Worm (Caenorhabditis elegans) whole organism, L1 larva: ENCODE data around the gene T16A9.5.

ENCODE experiments used
- C16A3.4 ChIP-seq: fragments of 150-350 bp; optimal IDR thresholded peaks from 2 replicates; lab custom pipeline; 2014; ENCODE audit warnings: missing biosample characterization, missing genetic modification characterization
- F16B12.6 ChIP-seq: fragments of 150-350 bp; optimal IDR thresholded peaks from 2 replicates; lab custom pipeline; 2014; ENCODE audit warnings: missing biosample characterization, missing genetic modification characterization
- aha-1 ChIP-seq: fragments of 150-350 bp; optimal IDR thresholded peaks from 2 replicates; lab custom pipeline; 2014; ENCODE audit warnings: missing biosample characterization, missing genetic modification characterization
- ceh-8 ChIP-seq: fragments of 200-800 bp; sonication (Bioruptor generic); optimal IDR thresholded peaks from 2 replicates; lab custom pipeline; 2018; ENCODE audit warnings: mild to moderate bottlenecking, missing genetic modification characterization, moderate library complexity, missing compliant biosample characterization
- ceh-82 ChIP-seq, 3 experiments: fragments of 150-350 bp in 1 of 3; sonication (generic microtip) in 2 of 3; optimal IDR thresholded peaks; 2 replicates each; lab custom pipeline; 2014 to 2017; ENCODE audit warnings: missing biosample characterization in 3 of 3, missing genetic modification characterization in 3 of 3
- ceh-88 ChIP-seq: fragments of 200-800 bp; sonication (Bioruptor generic); IDR thresholded peaks from 2 replicates; pipeline ENCODE4 v1.3.6; 2022; ENCODE audit warnings: missing genetic modification characterization, missing compliant biosample characterization
- ceh-90 ChIP-seq: sonication (generic microtip); optimal IDR thresholded peaks from 2 replicates; lab custom pipeline; 2016; ENCODE audit warnings: missing genetic modification characterization, missing compliant biosample characterization
- dpl-1 ChIP-seq, 3 experiments: fragments of 150-350 bp in 2 of 3; sonication (generic microtip) in 1 of 3; optimal IDR thresholded peaks; 2 replicates each; lab custom pipeline; 2014 to 2017; ENCODE audit warnings: missing biosample characterization in 3 of 3, missing genetic modification characterization in 3 of 3, missing genetic modification reagents in 3 of 3
- dsc-1 ChIP-seq: sonication (generic microtip); optimal IDR thresholded peaks from 2 replicates; lab custom pipeline; 2016; ENCODE audit warnings: mild to moderate bottlenecking, missing genetic modification characterization, missing compliant biosample characterization
- efl-3 ChIP-seq: fragments of 200-800 bp; sonication (Bioruptor generic); optimal IDR thresholded peaks from 2 replicates; lab custom pipeline; 2018; ENCODE audit warnings: mild to moderate bottlenecking, missing genetic modification characterization, missing compliant biosample characterization
- egl-13 ChIP-seq: sonication (generic microtip); optimal IDR thresholded peaks from 2 replicates; lab custom pipeline; 2016; ENCODE audit warnings: missing genotype, missing genetic modification reagents, missing genetic modification characterization, missing compliant biosample characterization
- egl-27 ChIP-seq, 2 experiments: fragments of 150-350 bp in 1 of 2; sonication (generic microtip); optimal IDR thresholded peaks; 3 replicates each; lab custom pipeline; 2017 to 2018; ENCODE audit warnings: missing biosample characterization in 2 of 2, missing genetic modification characterization in 2 of 2, missing genetic modification reagents in 2 of 2
- elt-2 ChIP-seq: sonication (generic microtip); optimal IDR thresholded peaks from 2 replicates; lab custom pipeline; 2016; ENCODE audit warnings: missing genetic modification characterization, mild to moderate bottlenecking, inconsistent platforms, missing compliant biosample characterization, missing genetic modification reagents
- elt-3 ChIP-seq, 6 experiments: fragments of 150-350 bp in 1 of 6; sonication (generic microtip); optimal IDR thresholded peaks; 2 replicates each; lab custom pipeline; 2017 to 2018; ENCODE audit warnings: missing biosample characterization in 6 of 6, missing genetic modification characterization in 6 of 6, inconsistent platforms in 1 of 6
- fkh-10 ChIP-seq: sonication (generic microtip); optimal IDR thresholded peaks from 2 replicates; lab custom pipeline; 2017; ENCODE audit warnings: missing biosample characterization, missing genetic modification reagents, missing genetic modification characterization
- fkh-4 ChIP-seq: sonication (generic microtip); optimal IDR thresholded peaks from 2 replicates; lab custom pipeline; 2016; ENCODE audit warnings: missing compliant biosample characterization, missing genetic modification characterization, borderline replicate concordance
- fkh-8 ChIP-seq: sonication (generic microtip); optimal IDR thresholded peaks from 2 replicates; lab custom pipeline; 2016; ENCODE audit warnings: mild to moderate bottlenecking, missing genetic modification characterization, missing compliant biosample characterization
- hlh-17 ChIP-seq: fragments of 200-800 bp; sonication (Bioruptor generic); optimal IDR thresholded peaks from 2 replicates; lab custom pipeline; 2018; ENCODE audit warnings: missing genetic modification characterization, mild to moderate bottlenecking, missing compliant biosample characterization, moderate library complexity, borderline replicate concordance
- hlh-4 ChIP-seq: sonication (generic microtip); optimal IDR thresholded peaks from 2 replicates; lab custom pipeline; 2016; ENCODE audit warnings: mild to moderate bottlenecking, missing genetic modification characterization, missing compliant biosample characterization
- isw-1 ChIP-seq: fragments of 200-800 bp; sonication (Bioruptor generic); IDR thresholded peaks from 2 replicates; pipeline ENCODE4 v1.3.6; 2022; ENCODE audit warnings: missing genetic modification characterization, missing compliant biosample characterization
- jun-1 ChIP-seq: fragments of 150-350 bp; optimal IDR thresholded peaks from 2 replicates; lab custom pipeline; 2014; ENCODE audit warnings: missing biosample characterization, missing genetic modification reagents, missing genetic modification characterization
- lin-13 ChIP-seq: fragments of 150-350 bp; optimal IDR thresholded peaks from 2 replicates; lab custom pipeline; 2014; ENCODE audit warnings: missing biosample characterization, missing genetic modification reagents, missing genetic modification characterization
- lin-14 ChIP-seq: fragments of 200-800 bp; sonication (Bioruptor generic); optimal IDR thresholded peaks from 2 replicates; lab custom pipeline; 2018; ENCODE audit warnings: mild to moderate bottlenecking, missing genetic modification characterization, moderate library complexity, missing compliant biosample characterization
- lir-3 ChIP-seq: sonication (generic microtip); optimal IDR thresholded peaks from 2 replicates; lab custom pipeline; 2016; ENCODE audit warnings: mild to moderate bottlenecking, missing genetic modification characterization, moderate library complexity, missing compliant biosample characterization; ENCODE audit not compliant: poor library complexity
- mab-9 ChIP-seq: fragments of 200-800 bp; sonication (Bioruptor generic); IDR thresholded peaks from 2 replicates; pipeline ENCODE4 v1.3.6; 2022; ENCODE audit warnings: missing genetic modification reagents, missing genetic modification characterization, missing compliant biosample characterization
- mdl-1 ChIP-seq, 2 experiments: fragments of 150-350 bp; optimal IDR thresholded peaks; 2 replicates each; lab custom pipeline; 2014 to 2017; ENCODE audit warnings: missing biosample characterization in 2 of 2, missing genetic modification characterization in 2 of 2, inconsistent platforms in 1 of 2
- mef-2 ChIP-seq: fragments of 150-350 bp; optimal IDR thresholded peaks from 2 replicates; lab custom pipeline; 2014; ENCODE audit warnings: missing biosample characterization, missing genetic modification characterization
- mep-1 ChIP-seq: fragments of 150-350 bp; optimal IDR thresholded peaks from 2 replicates; lab custom pipeline; 2014; ENCODE audit warnings: missing biosample characterization, missing genetic modification characterization
- nhr-11 ChIP-seq: fragments of 150-350 bp; optimal IDR thresholded peaks from 2 replicates; lab custom pipeline; 2014; ENCODE audit warnings: missing biosample characterization, missing genetic modification characterization
- nhr-12 ChIP-seq: sonication (generic microtip); optimal IDR thresholded peaks from 2 replicates; lab custom pipeline; 2017; ENCODE audit warnings: missing biosample characterization, missing genetic modification characterization
- nhr-19 ChIP-seq: fragments of 200-800 bp; sonication (Bioruptor generic); conservative IDR thresholded peaks from 2 replicates; pipeline ENCODE4 v1.3.6; 2022; ENCODE audit warnings: missing genetic modification characterization, missing compliant biosample characterization
- nhr-20 ChIP-seq: sonication (generic microtip); optimal IDR thresholded peaks from 2 replicates; lab custom pipeline; 2016; ENCODE audit warnings: mild to moderate bottlenecking, missing genetic modification characterization, missing compliant biosample characterization
- nhr-237 ChIP-seq: fragments of 150-350 bp; optimal IDR thresholded peaks from 2 replicates; lab custom pipeline; 2014; ENCODE audit warnings: missing biosample characterization, missing genetic modification characterization
- nhr-28 ChIP-seq: fragments of 150-350 bp; optimal IDR thresholded peaks from 2 replicates; lab custom pipeline; 2014; ENCODE audit warnings: missing biosample characterization, missing genetic modification characterization
- nhr-76 ChIP-seq: sonication (generic microtip); optimal IDR thresholded peaks from 2 replicates; lab custom pipeline; 2017; ENCODE audit warnings: missing biosample characterization, missing genetic modification characterization
- nhr-77 ChIP-seq: fragments of 150-350 bp; optimal IDR thresholded peaks from 2 replicates; lab custom pipeline; 2014; ENCODE audit warnings: missing biosample characterization, missing genetic modification characterization
- nhr-84 ChIP-seq: sonication (generic microtip); optimal IDR thresholded peaks from 2 replicates; lab custom pipeline; 2017; ENCODE audit warnings: missing biosample characterization, missing genetic modification characterization
- nhr-90 ChIP-seq: sonication (generic microtip); optimal IDR thresholded peaks from 2 replicates; lab custom pipeline; 2016; ENCODE audit warnings: mild to moderate bottlenecking, missing genetic modification characterization, missing compliant biosample characterization; ENCODE audit not compliant: poor library complexity
- pag-3 ChIP-seq: sonication (generic microtip); optimal IDR thresholded peaks from 2 replicates; lab custom pipeline; 2017; ENCODE audit warnings: missing genetic modification characterization, mild to moderate bottlenecking, missing compliant biosample characterization, antibody characterized with exemption, borderline replicate concordance; ENCODE audit not compliant: insufficient read depth
- pqm-1 ChIP-seq: sonication (generic microtip); optimal IDR thresholded peaks from 3 replicates; lab custom pipeline; 2017; ENCODE audit warnings: missing biosample characterization, missing genetic modification characterization
- skn-1 ChIP-seq: fragments of 150-350 bp; optimal IDR thresholded peaks from 2 replicates; lab custom pipeline; 2014; ENCODE audit warnings: missing biosample characterization, missing genetic modification characterization
- snu-23 ChIP-seq: sonication (generic microtip); optimal IDR thresholded peaks from 2 replicates; lab custom pipeline; 2016; ENCODE audit warnings: missing genetic modification characterization, missing compliant biosample characterization
- sox-4 ChIP-seq: sonication (generic microtip); optimal IDR thresholded peaks from 2 replicates; lab custom pipeline; 2016; ENCODE audit warnings: missing genetic modification characterization, missing compliant biosample characterization
- sptf-1 ChIP-seq: fragments of 150-350 bp; optimal IDR thresholded peaks from 2 replicates; lab custom pipeline; 2014; ENCODE audit warnings: missing biosample characterization, missing genetic modification characterization
- sup-37 ChIP-seq: fragments of 200-800 bp; sonication (Bioruptor generic); optimal IDR thresholded peaks from 2 replicates; lab custom pipeline; 2018; ENCODE audit warnings: mild to moderate bottlenecking, missing genetic modification characterization, missing compliant biosample characterization
- tbx-2 ChIP-seq: sonication (generic microtip); optimal IDR thresholded peaks from 2 replicates; lab custom pipeline; 2016; ENCODE audit warnings: missing genetic modification characterization, missing compliant biosample characterization
- tlp-1 ChIP-seq: fragments of 150-350 bp; optimal IDR thresholded peaks from 2 replicates; lab custom pipeline; 2014; ENCODE audit warnings: missing biosample characterization, missing genetic modification characterization
- unc-62 ChIP-seq: fragments of 150-350 bp; optimal IDR thresholded peaks from 2 replicates; lab custom pipeline; 2014; ENCODE audit warnings: missing biosample characterization, missing genetic modification reagents, missing genetic modification characterization
- unc-86 ChIP-seq: sonication (generic microtip); optimal IDR thresholded peaks from 2 replicates; lab custom pipeline; 2016; ENCODE audit warnings: missing genetic modification characterization, missing compliant biosample characterization
- unc-98 ChIP-seq: fragments of 200-800 bp; sonication (Bioruptor generic); IDR thresholded peaks from 2 replicates; pipeline ENCODE4 v1.3.6; 2022; ENCODE audit warnings: missing genetic modification characterization, missing compliant biosample characterization
- vab-15 ChIP-seq: sonication (generic microtip); optimal IDR thresholded peaks from 2 replicates; lab custom pipeline; 2017; ENCODE audit warnings: missing genotype, mild to moderate bottlenecking, missing genetic modification characterization, missing compliant biosample characterization
- ztf-11 ChIP-seq, 2 experiments: sonication (generic microtip); optimal IDR thresholded peaks; 2 replicates each; lab custom pipeline; 2016 to 2017; ENCODE audit warnings: missing genetic modification characterization in 2 of 2, missing biosample characterization in 1 of 2, missing compliant biosample characterization in 1 of 2

The T16A9.5 gene

DNA sequence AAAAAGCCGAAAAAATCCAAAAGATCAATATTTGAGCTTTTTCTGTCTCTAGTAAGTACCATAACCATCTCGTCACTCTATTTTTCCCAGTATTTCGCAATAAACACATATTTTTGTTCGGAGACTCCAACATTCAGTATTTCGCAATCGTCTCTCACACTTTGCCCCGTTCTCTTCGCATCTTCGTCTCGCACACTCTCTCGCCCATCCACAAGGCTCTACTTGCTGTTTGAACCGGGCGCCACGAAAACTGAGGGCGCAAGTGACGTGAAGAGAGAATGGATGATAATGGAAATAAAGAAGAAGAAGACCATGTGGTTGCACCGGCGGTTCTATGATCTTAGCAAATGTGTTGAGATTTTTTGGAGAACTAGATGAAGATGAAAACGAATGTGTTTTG, 14.9 kb downstream of the T16A9.5 start (continued):
- TF ChIP-seq lin-13 (GFP tag; lab: Kevin White, UChicago) (peak; percentile 87), sup-37 (GFP tag; lab: Kevin White, UChicago) (peak; percentile 58), mef-2 (tag; lab: Kevin White, UChicago) (peak; percentile 91), dpl-1 (GFP tag; optimal IDR thresholded peaks at IDR 0.05; lab: Kevin White, UChicago) (peak; percentile 54 to 66 (median 62)), nhr-237 (peak; percentile 93), hlh-4 (tag; lab: Kevin White, UChicago) (no peak), unc-98 (peak; percentile 74), F16B12.6 (peak; percentile 21), pag-3 (tag; lab: Kevin White, UChicago) (no peak), ztf-11 (tag; optimal IDR thresholded peaks at IDR 0.05; lab: Kevin White, UChicago) (peak in 1 of 2 experiments; percentile 58), nhr-11 (tag; lab: Kevin White, UChicago) (peak; percentile 93), tlp-1 (tag; lab: Kevin White, UChicago) (no peak), hlh-17 (GFP tag; lab: Kevin White, UChicago) (no peak), pqm-1 (tag; lab: Kevin White, UChicago) (no peak), isw-1 (GFP tag; lab: Robert Waterston, UW) (peak; percentile 84), nhr-12 (no peak), mab-9 (GFP tag; lab: Robert Waterston, UW) (peak; percentile 59; the same call in 1 of the 2 replicates), unc-86 (tag; lab: Kevin White, UChicago) (peak; percentile 57), ceh-88 (peak; percentile 51; the same call in 1 of the 2 replicates), sptf-1 (tag; lab: Kevin White, UChicago) (no peak), dsc-1 (tag; lab: Kevin White, UChicago) (peak; percentile 81), snu-23 (GFP tag; lab: Kevin White, UChicago) (peak; percentile 97), lir-3 (peak; percentile 79), lin-14 (GFP tag; lab: Kevin White, UChicago) (peak; percentile 99), fkh-4 (tag; lab: Kevin White, UChicago) (peak; percentile 57), nhr-90 (peak; percentile 90), ceh-90 (no peak), elt-3 (tag; optimal IDR thresholded peaks at IDR 0.05; lab: Kevin White, UChicago) (peak in 3 of 6 experiments; percentile 56 to 92 (median 67)), sox-4 (tag; lab: Kevin White, UChicago) (no peak), unc-62 (no peak), nhr-76 (tag; lab: Kevin White, UChicago) (no peak), jun-1 (tag; lab: Kevin White, UChicago) (peak; percentile 85), fkh-8 (tag; lab: Kevin White, UChicago) (peak; percentile 86), nhr-20 (peak; percentile 97), nhr-28 (tag; lab: Kevin White, UChicago) (peak; percentile 64), ceh-8 (GFP tag; lab: Kevin White, UChicago) (peak; percentile 34), aha-1 (peak; percentile 66), nhr-77 (tag; lab: Kevin White, UChicago) (peak; percentile 93), skn-1 (tag; lab: Kevin White, UChicago) (peak; percentile 98), egl-27 (tag; optimal IDR thresholded peaks at IDR 0.05; lab: Kevin White, UChicago) (peak; percentile 82 to 92), nhr-19 (GFP tag; lab: Robert Waterston, UW) (peak; percentile 90), egl-13 (peak; percentile 68), mep-1 (tag; lab: Kevin White, UChicago) (peak; percentile 96), efl-3 (GFP tag; lab: Kevin White, UChicago) (no peak), C16A3.4 (peak; percentile 91), elt-2 (tag; lab: Kevin White, UChicago) (peak; percentile 69), mdl-1 (tag; optimal IDR thresholded peaks at IDR 0.05; lab: Kevin White, UChicago) (peak in 1 of 2 experiments; percentile 96), fkh-10 (GFP tag; lab: Kevin White, UChicago) (peak; percentile 0), tbx-2 (tag; lab: Kevin White, UChicago) (peak; percentile 92), vab-15 (tag; lab: Kevin White, UChicago) (no peak), ceh-82 (tag; optimal IDR thresholded peaks at IDR 0.05; lab: Kevin White, UChicago) (peak; percentile 84 to 93 (median 90)), nhr-84 (tag; lab: Kevin White, UChicago) (no peak)
